Fruit fly (Drosophila melanogaster): ENCODE measurements around the gene MME1.

Gene MME1

dm6 chr2L:7023614-7024259, 3.6 kb upstream of the MME1 start, which contains the start of gene Gart (continued):
- TF ChIP-seq hbn (GFP tag; IDR thresholded peaks at IDR 0.05; ENCODE audit: partially characterized antibody) (no peak), CG18011 (GFP tag; optimal IDR thresholded peaks at IDR 0.05) (no peak), CG18476 (GFP tag; optimal IDR thresholded peaks at IDR 0.05) (peak; percentile 64), fd64A (GFP tag; optimal IDR thresholded peaks at IDR 0.05) (no peak), CG8089 (GFP tag; optimal IDR thresholded peaks at IDR 0.05) (peak; percentile 59), CG10979 (tag; optimal IDR thresholded peaks at IDR 0.05) (peak; percentile 54), scrt (GFP tag; optimal IDR thresholded peaks at IDR 0.05) (no peak), onecut (GFP tag; IDR thresholded peaks at IDR 0.05) (no peak; the same call in 1 of the 2 replicates), D (optimal IDR thresholded peaks at IDR 0.05) (no peak), D (GFP tag; optimal IDR thresholded peaks at IDR 0.05) (peak; percentile 23), Meics (GFP tag; optimal IDR thresholded peaks at IDR 0.05) (peak; percentile 20), sob (GFP tag; IDR thresholded peaks at IDR 0.05) (peak; percentile 51), Drgx (GFP tag; IDR thresholded peaks at IDR 0.05) (peak; percentile 52; the same call in 1 of the 2 replicates), unc-4 (GFP tag; IDR thresholded peaks at IDR 0.05; ENCODE audit: partially characterized antibody) (no peak), CG17328 (GFP tag; IDR thresholded peaks at IDR 0.05) (peak; percentile 63), gro (GFP tag; optimal IDR thresholded peaks at IDR 0.05) (peak; percentile 18), Abd-B (GFP tag; optimal IDR thresholded peaks at IDR 0.05) (peak; percentile 15), phol (tag; optimal IDR thresholded peaks at IDR 0.05) (peak; percentile 1), trem (tag; optimal IDR thresholded peaks at IDR 0.05) (no peak), CG1832 (GFP tag; optimal IDR thresholded peaks at IDR 0.05) (no peak), CG13894 (tag; optimal IDR thresholded peaks at IDR 0.05) (no peak), CG13287 (GFP tag; IDR thresholded peaks at IDR 0.05; ENCODE audit: partially characterized antibody) (peak; percentile 15; the same call in 1 of the 2 replicates), CG10321 (GFP tag; IDR thresholded peaks at IDR 0.05) (no peak), chinmo (GFP tag; IDR thresholded peaks at IDR 0.05; ENCODE audit: partially characterized antibody) (peak; percentile 75; the same call in 2 of the 4 replicates), her (GFP tag; optimal IDR thresholded peaks at IDR 0.05) (peak; percentile 68), Hmr (GFP tag; optimal IDR thresholded peaks at IDR 0.05) (peak; percentile 76), CG6175 (GFP tag; IDR thresholded peaks at IDR 0.05) (no peak), bowl (GFP tag; IDR thresholded peaks at IDR 0.05) (no peak), CG12219 (GFP tag; optimal IDR thresholded peaks at IDR 0.05) (peak; percentile 46), ranshi (GFP tag; IDR thresholded peaks at IDR 0.05) (0 out of 2 replicates have a peak, but pooled peaks have one; percentile 63), vnd (GFP tag; IDR thresholded peaks at IDR 0.05; ENCODE audit: partially characterized antibody) (no peak), B-H1 (GFP tag; IDR thresholded peaks at IDR 0.05) (no peak; the same call in 2 of the 3 replicates), Lhr (GFP tag; optimal IDR thresholded peaks at IDR 0.05) (no peak), CG12769 (tag; optimal IDR thresholded peaks at IDR 0.05) (peak; percentile 86), lilli (GFP tag; optimal IDR thresholded peaks at IDR 0.05) (peak; percentile 83), org-1 (GFP tag; optimal IDR thresholded peaks at IDR 0.05) (peak; percentile 76), hkb (optimal IDR thresholded peaks at IDR 0.05) (no peak), hkb (GFP tag; IDR thresholded peaks at IDR 0.05) (peak; percentile 60; the same call in 1 of the 2 replicates), Xrp1 (GFP tag; IDR thresholded peaks at IDR 0.05) (no peak; the same call in 1 of the 2 replicates), esg (GFP tag; conservative IDR thresholded peaks at IDR 0.05) (peak; percentile 51), Hr51 (GFP tag; optimal IDR thresholded peaks at IDR 0.05) (peak in 1 of 2 experiments; percentile 43), trh (GFP tag; optimal IDR thresholded peaks at IDR 0.05) (peak; percentile 11), Spps (tag; optimal IDR thresholded peaks at IDR 0.05) (no peak), bsh (GFP tag; optimal IDR thresholded peaks at IDR 0.05) (peak in 1 of 2 experiments; percentile 82), Atf6 (GFP tag; IDR thresholded peaks at IDR 0.05) (peak; percentile 50; the same call in 1 of the 2 replicates), Xbp1 (GFP tag; optimal IDR thresholded peaks at IDR 0.05) (peak; percentile 69), insv (GFP tag; optimal IDR thresholded peaks at IDR 0.05) (peak in 1 of 2 experiments; percentile 1), CG2120 (GFP tag; optimal IDR thresholded peaks at IDR 0.05) (peak; percentile 89), crc (GFP tag; optimal IDR thresholded peaks at IDR 0.05) (peak; percentile 46)
